Fruit fly (Drosophila melanogaster) whole organism, prepupa: ENCODE results near the gene CG9098.

Experiments
- Blimp-1 ChIP-seq: fragments of 200-800 bp; sonication (Bioruptor generic); optimal IDR thresholded peaks from 3 replicates; lab custom pipeline; 2017; ENCODE audit warnings: missing biosample characterization, missing genetic modification characterization, mild to moderate bottlenecking, moderate library complexity, missing genetic modification reagents
- cyc ChIP-seq: fragments of 200-800 bp; sonication (Bioruptor generic); optimal IDR thresholded peaks from 3 replicates; lab custom pipeline; 2016; ENCODE audit warnings: missing biosample characterization, missing genetic modification characterization

DNA sequence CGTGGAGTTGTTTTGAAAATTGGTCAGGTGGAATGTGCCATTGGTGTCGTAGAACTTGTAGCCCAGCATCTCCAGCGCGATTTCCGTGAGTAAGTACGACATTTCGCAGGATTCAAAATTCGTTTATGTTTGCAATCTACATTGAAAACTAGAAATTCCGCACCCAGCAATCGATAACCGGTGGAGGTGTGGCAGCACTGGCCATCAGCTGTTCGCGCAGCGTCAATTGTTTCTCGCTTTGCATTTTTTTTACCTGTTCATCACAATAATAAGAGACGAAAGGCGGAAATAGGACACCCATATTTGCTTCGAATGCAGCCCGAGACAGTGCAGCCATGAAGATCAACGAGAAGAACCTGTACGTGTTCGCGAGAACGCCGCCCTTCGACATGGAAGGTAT is 36.4 kb upstream of the CG9098 start, which contains the start of the genes CG34179 and slmo:
- no peak for TF ChIP-seq Blimp-1
- TF ChIP-seq cyc: no peak
